Fruit fly (Drosophila melanogaster): Measurements from ENCODE around the gene CG42249.

Gene CG42249

dm6 chrX:11146598-11147176 is 50.6 kb downstream of the CG42249 start (continued):
- TF ChIP-seq Drgx (GFP tag; IDR thresholded peaks at IDR 0.05) (0 out of 2 replicates have a peak, but pooled peaks have one; percentile 22), CG4404 (GFP tag; IDR thresholded peaks at IDR 0.05) (peak; percentile 35), CG9932 (GFP tag; IDR thresholded peaks at IDR 0.05) (0 out of 2 replicates have a peak, but pooled peaks have one; percentile 20), CG1024 (GFP tag; IDR thresholded peaks at IDR 0.05) (no peak), CG1233 (GFP tag; optimal IDR thresholded peaks at IDR 0.05) (peak; percentile 25), Blimp-1 (GFP tag; optimal IDR thresholded peaks at IDR 0.05) (no peak), az2 (GFP tag; optimal IDR thresholded peaks at IDR 0.05) (no peak), lmd (GFP tag; IDR thresholded peaks at IDR 0.05) (peak; percentile 24; the same call in 1 of the 2 replicates), gce (GFP tag; IDR thresholded peaks at IDR 0.05) (no peak), her (GFP tag; optimal IDR thresholded peaks at IDR 0.05) (no peak), ttk (GFP tag; IDR thresholded peaks at IDR 0.05) (no peak; the same call in 1 of the 2 replicates), nmo (GFP tag; optimal IDR thresholded peaks at IDR 0.05) (peak; percentile 39), prd (optimal IDR thresholded peaks at IDR 0.05) (no peak), prd (GFP tag; IDR thresholded peaks at IDR 0.05) (peak; percentile 44; the same call in 1 of the 3 replicates), mirr (GFP tag; optimal IDR thresholded peaks at IDR 0.05) (no peak), CG17385 (GFP tag; optimal IDR thresholded peaks at IDR 0.05) (no peak), ind (GFP tag; optimal IDR thresholded peaks at IDR 0.05) (peak; percentile 27), cad (GFP tag; optimal IDR thresholded peaks at IDR 0.05) (no peak), disco-r (GFP tag; optimal IDR thresholded peaks at IDR 0.05) (no peak), ems (GFP tag; optimal IDR thresholded peaks at IDR 0.05) (no peak), CG1832 (GFP tag; optimal IDR thresholded peaks at IDR 0.05) (peak; percentile 41), CG10654 (GFP tag; optimal IDR thresholded peaks at IDR 0.05) (no peak), wek (GFP tag; optimal IDR thresholded peaks at IDR 0.05) (no peak), MTF-1 (GFP tag; optimal IDR thresholded peaks at IDR 0.05; ENCODE audit: borderline replicate concordance) (no peak), CG14667 (GFP tag; IDR thresholded peaks at IDR 0.05) (no peak), Vsx1 (GFP tag; optimal IDR thresholded peaks at IDR 0.05) (no peak), fd96Cb (tag; optimal IDR thresholded peaks at IDR 0.05) (peak; percentile 13), CG11456 (GFP tag; IDR thresholded peaks at IDR 0.05) (0 out of 3 replicates have a peak, but pooled peaks have one; percentile 37), oc (tag; optimal IDR thresholded peaks at IDR 0.05) (no peak), sc (optimal IDR thresholded peaks at IDR 0.05) (no peak), sc (GFP tag; optimal IDR thresholded peaks at IDR 0.05) (no peak), CG2889 (GFP tag; IDR thresholded peaks at IDR 0.05) (no peak), CG2116 (GFP tag; optimal IDR thresholded peaks at IDR 0.05) (no peak), abd-A (tag; optimal IDR thresholded peaks at IDR 0.05) (no peak), Tbp (GFP tag; optimal IDR thresholded peaks at IDR 0.05) (no peak), CG10274 (GFP tag; optimal IDR thresholded peaks at IDR 0.05) (no peak), org-1 (GFP tag; optimal IDR thresholded peaks at IDR 0.05) (peak; percentile 33), CG16813 (GFP tag; IDR thresholded peaks at IDR 0.05; ENCODE audit: partially characterized antibody) (no peak), CG30431 (GFP tag; optimal IDR thresholded peaks at IDR 0.05) (no peak), HHEX (GFP tag; optimal IDR thresholded peaks at IDR 0.05) (no peak), Sox100B (GFP tag; optimal IDR thresholded peaks at IDR 0.05) (no peak), zen (tag; optimal IDR thresholded peaks at IDR 0.05) (peak; percentile 44), CG7357 (GFP tag; IDR thresholded peaks at IDR 0.05) (no peak), Gug (GFP tag; IDR thresholded peaks at IDR 0.05) (no peak; the same call in 3 of the 4 replicates), H15 (GFP tag; IDR thresholded peaks at IDR 0.05) (no peak), Camta (GFP tag; optimal IDR thresholded peaks at IDR 0.05) (no peak), mld (GFP tag; IDR thresholded peaks at IDR 0.05; ENCODE audit: partially characterized antibody) (no peak), CG5953 (GFP tag; IDR thresholded peaks at IDR 0.05) (no peak), vvl (GFP tag; IDR thresholded peaks at IDR 0.05) (no peak), Max (GFP tag; optimal IDR thresholded peaks at IDR 0.05) (no peak), CG13123 (GFP tag; optimal IDR thresholded peaks at IDR 0.05) (no peak)

All from whole organism, embryonic.